Worm (Caenorhabditis elegans): ENCODE data around the gene pho-4.

ce11 chrII:5210830-5211229 is 27.4 kb downstream of the pho-4 start, which contains the start of gene C34F11.8:
- TF ChIP-seq elt-2 (tag; optimal IDR thresholded peaks at IDR 0.05) (no peak), nhr-11 (tag; optimal IDR thresholded peaks at IDR 0.05) (no peak), lin-11 (tag; optimal IDR thresholded peaks at IDR 0.05) (no peak), hlh-13 (GFP tag; optimal IDR thresholded peaks at IDR 0.05) (no peak), pha-4 (tag; optimal IDR thresholded peaks at IDR 0.05) (no peak)

Data from whole organism, late embryonic.